Worm (Caenorhabditis elegans): ENCODE data around the gene gcy-6.
"Not testable (repeated sequence)": the region's sequence is repeated elsewhere in the genome, so short reads cannot be mapped to it uniquely, and the experiment has no call there.

The gcy-6 gene

ce11 chrV:10342904-10343303 is 29.1 kb upstream of the gcy-6 start, which contains the start of gene K07C5.3 (continued):
- TF ChIP-seq Y79H2A.3 (GFP tag; conservative IDR thresholded peaks at IDR 0.05) (peak; percentile 66; the same call in 1 of the 2 replicates), ceh-79 (tag; optimal IDR thresholded peaks at IDR 0.05) (peak; percentile 39), B0336.3 (GFP tag; IDR thresholded peaks at IDR 0.05) (0 out of 2 replicates have a peak, but pooled peaks have one; percentile 11), tbx-9 (tag; optimal IDR thresholded peaks at IDR 0.05; ENCODE audit: borderline replicate concordance) (no peak), hsf-1 (GFP tag; IDR thresholded peaks at IDR 0.05) (peak; percentile 63), chd-7 (tag; optimal IDR thresholded peaks at IDR 0.05) (peak; percentile 38), aptf-3 (GFP tag; IDR thresholded peaks at IDR 0.05) (0 out of 2 replicates have a peak, but pooled peaks have one; percentile 71), D2030.7 (GFP tag; IDR thresholded peaks at IDR 0.05) (peak; percentile 15; the same call in 1 of the 2 replicates), athp-1 (tag; optimal IDR thresholded peaks at IDR 0.05) (peak; percentile 74)

DNA sequence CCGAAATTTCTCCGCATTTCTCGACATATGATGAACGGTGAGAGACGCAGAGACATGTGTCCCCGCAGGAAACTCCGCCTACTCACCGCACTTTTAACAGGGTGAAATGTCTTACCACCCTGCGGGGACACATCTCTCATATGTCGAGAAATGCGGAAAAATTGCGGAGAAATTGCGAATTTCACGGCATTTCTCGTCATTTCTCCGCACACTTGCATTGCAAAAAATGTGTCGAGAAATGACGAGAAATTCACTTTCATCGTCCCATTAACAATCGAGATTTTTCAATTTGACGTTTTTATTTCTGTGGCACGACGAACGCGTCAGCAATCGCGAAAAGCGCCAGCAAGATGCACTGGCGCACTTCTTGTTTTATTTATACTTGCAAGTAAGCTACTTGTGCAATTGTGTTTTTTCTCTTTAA is 28.1 kb upstream of the gcy-6 start, which contains the start of gene K07C5.13:
Gene K07C5.13 (plus strand): TSS at position 151 of the 424 bp plus-strand sequence.
- peak in 1 of 2 experiments; percentile 0 for TF ChIP-seq let-607 (tag; optimal IDR thresholded peaks at IDR 0.05)
- TF ChIP-seq Y79H2A.3 (GFP tag; conservative IDR thresholded peaks at IDR 0.05) = peak; percentile 86
- peak; percentile 83 for TF ChIP-seq repo-1 (tag; optimal IDR thresholded peaks at IDR 0.05)
- peak; percentile 91 for TF ChIP-seq aptf-2 (GFP tag; conservative IDR thresholded peaks at IDR 0.05)
- peak; percentile 87 for TF ChIP-seq C17E4.6 (GFP tag; IDR thresholded peaks at IDR 0.05)
- peak; percentile 96 for TF ChIP-seq K11D2.4 (GFP tag; IDR thresholded peaks at IDR 0.05)
- peak; percentile 93 for TF ChIP-seq lin-40 (tag; optimal IDR thresholded peaks at IDR 0.05)
- peak; percentile 55 for TF ChIP-seq nhr-80 (tag; optimal IDR thresholded peaks at IDR 0.05)
- TF ChIP-seq let-526 (GFP tag; IDR thresholded peaks at IDR 0.05) = peak; percentile 76; the same call in 1 of the 2 replicates
- peak; percentile 82 for TF ChIP-seq egl-18 (GFP tag; IDR thresholded peaks at IDR 0.05)
- TF ChIP-seq hmg-1.2 (GFP tag; IDR thresholded peaks at IDR 0.05) = peak; percentile 83
- TF ChIP-seq ztf-6 (GFP tag; IDR thresholded peaks at IDR 0.05) = peak; percentile 68; the same call in 1 of the 2 replicates
- TF ChIP-seq Y53F4B.3 (GFP tag; IDR thresholded peaks at IDR 0.05) = 0 out of 2 replicates have a peak, but pooled peaks have one; percentile 45
- TF ChIP-seq bed-1 (GFP tag; IDR thresholded peaks at IDR 0.05) = 0 out of 2 replicates have a peak, but pooled peaks have one; percentile 51
- TF ChIP-seq madf-8 (GFP tag; conservative IDR thresholded peaks at IDR 0.05) = peak; percentile 40; the same call in 1 of the 2 replicates
- peak; percentile 89; the same call in 1 of the 2 replicates for TF ChIP-seq Y56A3A.18 (GFP tag; IDR thresholded peaks at IDR 0.05)
- not testable (repeated sequence) for TF ChIP-seq snpc-4 (GFP tag; optimal IDR thresholded peaks at IDR 0.05)
- peak in 2 of 4 experiments; percentile 69 to 72 for TF ChIP-seq snpc-4 (tag; optimal IDR thresholded peaks at IDR 0.05)
- peak; percentile 25 for TF ChIP-seq xnd-1 (tag; optimal IDR thresholded peaks at IDR 0.05)
- peak; percentile 29 for TF ChIP-seq hrde-1 (tag; optimal IDR thresholded peaks at IDR 0.05; ENCODE audit: borderline replicate concordance)
- TF ChIP-seq B0336.3 (GFP tag; IDR thresholded peaks at IDR 0.05) = peak; percentile 88
- TF ChIP-seq mcd-1 (GFP tag; IDR thresholded peaks at IDR 0.05) = peak; percentile 93
- peak; percentile 79 for TF ChIP-seq lin-26 (GFP tag; IDR thresholded peaks at IDR 0.05)
- TF ChIP-seq madf-6 (GFP tag; IDR thresholded peaks at IDR 0.05) = peak; percentile 86
- peak; percentile 70 for TF ChIP-seq B0019.2 (GFP tag; conservative IDR thresholded peaks at IDR 0.05)
- TF ChIP-seq ZK185.1 (tag; optimal IDR thresholded peaks at IDR 0.05; ENCODE audit: poor library complexity, severe bottlenecking) = peak; percentile 43
- TF ChIP-seq Y95B8A.8 (GFP tag; IDR thresholded peaks at IDR 0.05) = peak; percentile 88
- peak; percentile 99 for TF ChIP-seq F37B4.10 (GFP tag; IDR thresholded peaks at IDR 0.05)
- TF ChIP-seq cebp-1 (GFP tag; IDR thresholded peaks at IDR 0.05) = peak; percentile 69
- TF ChIP-seq cebp-1 (tag; optimal IDR thresholded peaks at IDR 0.05) = peak; percentile 82
- peak; percentile 89 for TF ChIP-seq ceh-91 (GFP tag; IDR thresholded peaks at IDR 0.05)
- peak; percentile 54 for TF ChIP-seq F52B5.7 (tag; optimal IDR thresholded peaks at IDR 0.05)
- TF ChIP-seq chd-7 (tag; optimal IDR thresholded peaks at IDR 0.05) = peak; percentile 75
- TF ChIP-seq lir-1 (GFP tag; conservative IDR thresholded peaks at IDR 0.05) = peak; percentile 87
- peak; percentile 72; the same call in 1 of the 2 replicates for TF ChIP-seq cebp-2 (GFP tag; IDR thresholded peaks at IDR 0.05)
- TF ChIP-seq dox-1 (GFP tag; IDR thresholded peaks at IDR 0.05) = peak; percentile 99
- peak; percentile 95 for TF ChIP-seq ekl-4 (GFP tag; IDR thresholded peaks at IDR 0.05)
- peak; percentile 95 for TF ChIP-seq D2030.7 (GFP tag; IDR thresholded peaks at IDR 0.05)
- TF ChIP-seq gei-17 (GFP tag; optimal IDR thresholded peaks at IDR 0.05) = peak; percentile 70
- peak; percentile 68 for TF ChIP-seq attf-5 (GFP tag; optimal IDR thresholded peaks at IDR 0.05)
- TF ChIP-seq madf-10 (tag; optimal IDR thresholded peaks at IDR 0.05) = peak; percentile 38

Measured in whole organism, young adult.